Worm (Caenorhabditis elegans): ENCODE data around the gene F17C8.7.

- TF ChIP-seq klf-2 (GFP tag; conservative IDR thresholded peaks at IDR 0.05) (no peak), cog-1 (tag; optimal IDR thresholded peaks at IDR 0.05) (no peak), ref-1 (GFP tag; conservative IDR thresholded peaks at IDR 0.05) (no peak), tab-1 (GFP tag; IDR thresholded peaks at IDR 0.05) (no peak), ztf-23 (GFP tag; IDR thresholded peaks at IDR 0.05) (no peak), flt-1 (GFP tag; IDR thresholded peaks at IDR 0.05) (0 out of 2 replicates have a peak, but pooled peaks have one; percentile 44)
Measured at ce11 chrIII:4723922-4724321, 11.6 kb upstream of the F17C8.7 start.

All from whole organism, midembryonic.